Worm (Caenorhabditis elegans) whole organism, L2 larva: ENCODE data around the gene mlc-6.

Experiments used
- ama-1 ChIP-seq: fragments of 150-350 bp; optimal IDR thresholded peaks from 2 replicates; lab custom pipeline; 2018; ENCODE audit warnings: inconsistent platforms
- elt-3 ChIP-seq: sonication (generic microtip); optimal IDR thresholded peaks from 2 replicates; lab custom pipeline; 2017; ENCODE audit warnings: missing biosample characterization, missing genetic modification characterization
- fos-1 ChIP-seq: fragments of 150-350 bp; optimal IDR thresholded peaks from 2 replicates; lab custom pipeline; 2014; ENCODE audit warnings: missing biosample characterization, missing genetic modification characterization
- nhr-237 ChIP-seq: fragments of 150-350 bp; optimal IDR thresholded peaks from 2 replicates; lab custom pipeline; 2014; ENCODE audit warnings: missing biosample characterization, missing genetic modification characterization
- peb-1 ChIP-seq: fragments of 150-350 bp; optimal IDR thresholded peaks from 2 replicates; lab custom pipeline; 2014; ENCODE audit warnings: missing biosample characterization, missing genetic modification characterization

DNA sequence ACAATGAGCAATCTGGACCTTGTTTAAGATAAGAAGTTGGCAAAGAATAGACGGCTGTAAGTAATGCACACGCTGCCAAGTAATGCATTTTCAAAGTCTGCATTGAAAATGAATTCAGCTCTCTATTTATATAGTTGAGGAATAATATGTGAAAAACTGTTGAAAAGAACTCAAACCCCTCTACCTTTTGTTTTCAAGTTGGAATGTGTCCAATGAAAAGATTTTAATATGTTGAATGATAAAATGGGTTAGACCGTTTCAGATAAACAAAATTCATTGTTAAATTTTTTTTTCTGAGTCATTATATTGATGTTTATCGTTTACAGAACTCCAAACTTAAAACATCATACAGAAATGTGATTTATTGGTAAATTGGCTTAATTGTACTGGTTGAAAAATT is 17.1 kb upstream of the mlc-6 start, which contains the start of gene E02H4.8:
- no peak for TF ChIP-seq ama-1 (lab: Kevin White, UChicago)
- no peak for TF ChIP-seq nhr-237 (tag; lab: Kevin White, UChicago)
- no peak for TF ChIP-seq elt-3 (tag; lab: Kevin White, UChicago)
- TF ChIP-seq fos-1 (tag; lab: Kevin White, UChicago), result no peak
- no peak for TF ChIP-seq peb-1 (tag; lab: Kevin White, UChicago)
